Worm (Caenorhabditis elegans): ENCODE data around the gene ZK1321.1.
A peak's percentile ranks its signal among the peaks of the same experiment; 100 is the strongest.

Gene ZK1321.1

ce11 chrII:9746069-9746468 is 7.8 kb upstream of the ZK1321.1 start, which contains the start of the genes Y53C12B.1 and nos-3 (continued):
- no peak for TF ChIP-seq egl-43 (GFP tag; IDR thresholded peaks at IDR 0.05)
- TF ChIP-seq unc-130 (GFP tag; optimal IDR thresholded peaks at IDR 0.05), result peak; percentile 5
- TF ChIP-seq mes-2 (tag; optimal IDR thresholded peaks at IDR 0.05; ENCODE audit: poor library complexity, severe bottlenecking), result peak; percentile 92
- 0 out of 2 replicates have a peak, but pooled peaks have one; percentile 34 for TF ChIP-seq tra-1 (GFP tag; IDR thresholded peaks at IDR 0.05)
- TF ChIP-seq D1046.2 (GFP tag; IDR thresholded peaks at IDR 0.05), result peak; percentile 97
- peak; percentile 95 to 99 for TF ChIP-seq lsy-2 (tag; optimal IDR thresholded peaks at IDR 0.05)
- TF ChIP-seq daf-16 (GFP tag; optimal IDR thresholded peaks at IDR 0.05), result no peak
- peak; percentile 51 for TF ChIP-seq daf-16 (tag; optimal IDR thresholded peaks at IDR 0.05)
- peak; percentile 41 for TF ChIP-seq dmd-6 (GFP tag; IDR thresholded peaks at IDR 0.05)
- TF ChIP-seq hlh-30 (tag; optimal IDR thresholded peaks at IDR 0.05; ENCODE audit: insufficient read depth), result peak; percentile 76
- peak; percentile 80 for TF ChIP-seq dpl-1 (GFP tag; optimal IDR thresholded peaks at IDR 0.05)
- TF ChIP-seq ceh-82 (tag; optimal IDR thresholded peaks at IDR 0.05), result no peak
- no peak for TF ChIP-seq sdz-12 (GFP tag; optimal IDR thresholded peaks at IDR 0.05)
- TF ChIP-seq lin-39 (tag; optimal IDR thresholded peaks at IDR 0.05), result no peak
- no peak for TF ChIP-seq saeg-2 (GFP tag; IDR thresholded peaks at IDR 0.05)
- peak; percentile 85 for TF ChIP-seq nhr-25 (tag; optimal IDR thresholded peaks at IDR 0.05; ENCODE audit: borderline replicate concordance, insufficient read depth)
- peak; percentile 73 for TF ChIP-seq dve-1 (tag; optimal IDR thresholded peaks at IDR 0.05; ENCODE audit: insufficient read depth)
- TF ChIP-seq Y48G9A.11 (GFP tag; IDR thresholded peaks at IDR 0.05), result no peak
- TF ChIP-seq nhr-11 (tag; optimal IDR thresholded peaks at IDR 0.05), result peak; percentile 88
- TF ChIP-seq hif-1 (tag; optimal IDR thresholded peaks at IDR 0.05), result peak in 1 of 2 experiments; percentile 45
- TF ChIP-seq R02D3.7 (tag; optimal IDR thresholded peaks at IDR 0.05), result peak; percentile 88
- TF ChIP-seq mep-1 (tag; optimal IDR thresholded peaks at IDR 0.05), result peak; percentile 80
- TF ChIP-seq cey-2 (tag; optimal IDR thresholded peaks at IDR 0.05; ENCODE audit: borderline replicate concordance, insufficient read depth), result no peak
- TF ChIP-seq php-3 (GFP tag; IDR thresholded peaks at IDR 0.05), result 0 out of 2 replicates have a peak, but pooled peaks have one; percentile 16
- peak; percentile 24 for TF ChIP-seq fkh-10 (GFP tag; optimal IDR thresholded peaks at IDR 0.05)
- no peak for TF ChIP-seq ces-1 (GFP tag; optimal IDR thresholded peaks at IDR 0.05)
- peak; percentile 20 for TF ChIP-seq ztf-7 (tag; optimal IDR thresholded peaks at IDR 0.05)
- TF ChIP-seq T20F7.1 (GFP tag; optimal IDR thresholded peaks at IDR 0.05), result peak; percentile 68
- TF ChIP-seq F49E8.2 (tag; optimal IDR thresholded peaks at IDR 0.05; ENCODE audit: borderline replicate concordance), result no peak
- no peak for TF ChIP-seq fos-1 (tag; optimal IDR thresholded peaks at IDR 0.05)
- TF ChIP-seq ceh-32 (tag; optimal IDR thresholded peaks at IDR 0.05; ENCODE audit: poor library complexity), result no peak

DNA sequence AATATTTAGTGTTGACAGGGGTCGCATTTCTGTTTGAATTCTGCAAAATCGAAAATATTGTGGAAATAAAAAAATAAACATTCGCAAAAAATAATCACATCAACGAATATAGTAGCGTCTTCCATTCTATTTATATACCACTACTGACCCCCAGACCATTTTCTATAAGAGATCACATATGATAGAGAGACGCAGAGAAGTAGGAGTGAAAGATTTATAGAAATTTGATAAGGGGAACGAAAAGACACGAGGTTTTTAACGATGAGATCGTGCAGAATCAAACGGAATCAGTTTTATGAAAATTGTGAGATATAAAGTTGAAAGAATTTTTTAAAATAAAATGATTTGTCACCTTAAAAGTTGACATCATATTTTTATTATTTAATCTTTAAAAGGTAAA is 1.6 kb upstream of the ZK1321.1 start:
- TF ChIP-seq F44E2.7 (GFP tag; IDR thresholded peaks at IDR 0.05), result no peak
- peak; percentile 66 for TF ChIP-seq hlh-30 (tag; optimal IDR thresholded peaks at IDR 0.05; ENCODE audit: insufficient read depth)
- peak; percentile 26 for TF ChIP-seq nhr-28 (tag; optimal IDR thresholded peaks at IDR 0.05)
- peak; percentile 44 for TF ChIP-seq mxl-3 (GFP tag; optimal IDR thresholded peaks at IDR 0.05)
- peak; percentile 17; the same call in 1 of the 2 replicates for TF ChIP-seq dmd-6 (GFP tag; IDR thresholded peaks at IDR 0.05)
- TF ChIP-seq duxl-1 (tag; optimal IDR thresholded peaks at IDR 0.05; ENCODE audit: poor library complexity), result no peak
- peak in 1 of 2 experiments; percentile 32 for TF ChIP-seq lsy-2 (tag; optimal IDR thresholded peaks at IDR 0.05)
- TF ChIP-seq ceh-20 (GFP tag; IDR thresholded peaks at IDR 0.05), result 0 out of 2 replicates have a peak, but pooled peaks have one; percentile 13
- no peak for TF ChIP-seq fos-1 (tag; optimal IDR thresholded peaks at IDR 0.05)
- no peak for TF ChIP-seq zip-11 (GFP tag; IDR thresholded peaks at IDR 0.05)
- peak; percentile 43 for TF ChIP-seq hlh-11 (tag; optimal IDR thresholded peaks at IDR 0.05)
